Worm (Caenorhabditis elegans) whole organism, early embryonic: ENCODE results near the gene F49F1.14.

Experiments used
- ama-1 ChIP-seq: fragments of 150-350 bp; optimal IDR thresholded peaks from 2 replicates; lab custom pipeline; 2014
- ceh-13 ChIP-seq: fragments of 200-800 bp; sonication (Bioruptor generic); optimal IDR thresholded peaks from 2 replicates; lab custom pipeline; 2018; ENCODE audit warnings: mild to moderate bottlenecking, missing genetic modification characterization, missing compliant biosample characterization
- ceh-36 ChIP-seq: sonication (generic microtip); optimal IDR thresholded peaks from 2 replicates; lab custom pipeline; 2016; ENCODE audit warnings: missing genetic modification characterization, inconsistent platforms, missing compliant biosample characterization
- flt-1 ChIP-seq: fragments of 200-800 bp; sonication (Bioruptor generic); IDR thresholded peaks from 2 replicates; pipeline ENCODE4 v1.3.6; 2022; ENCODE audit warnings: missing genetic modification characterization, missing compliant biosample characterization
- hmg-4 ChIP-seq: fragments of 200-800 bp; sonication (Bioruptor generic); optimal IDR thresholded peaks from 2 replicates; lab custom pipeline; 2018; ENCODE audit warnings: mild to moderate bottlenecking, missing genetic modification characterization, missing compliant biosample characterization
- pes-1 ChIP-seq: fragments of 200-800 bp; sonication (Bioruptor generic); IDR thresholded peaks from 2 replicates; pipeline ENCODE4 v1.3.6; 2022; ENCODE audit warnings: missing genetic modification reagents, missing genetic modification characterization, missing compliant biosample characterization
- tbx-11 ChIP-seq: fragments of 200-800 bp; sonication (Bioruptor generic); IDR thresholded peaks from 2 replicates; pipeline ENCODE4 v1.3.6; 2022; ENCODE audit warnings: missing genetic modification characterization, missing compliant biosample characterization
- tra-4 ChIP-seq: sonication (generic microtip); optimal IDR thresholded peaks from 2 replicates; lab custom pipeline; 2017; ENCODE audit warnings: missing genetic modification characterization, missing compliant biosample characterization

DNA sequence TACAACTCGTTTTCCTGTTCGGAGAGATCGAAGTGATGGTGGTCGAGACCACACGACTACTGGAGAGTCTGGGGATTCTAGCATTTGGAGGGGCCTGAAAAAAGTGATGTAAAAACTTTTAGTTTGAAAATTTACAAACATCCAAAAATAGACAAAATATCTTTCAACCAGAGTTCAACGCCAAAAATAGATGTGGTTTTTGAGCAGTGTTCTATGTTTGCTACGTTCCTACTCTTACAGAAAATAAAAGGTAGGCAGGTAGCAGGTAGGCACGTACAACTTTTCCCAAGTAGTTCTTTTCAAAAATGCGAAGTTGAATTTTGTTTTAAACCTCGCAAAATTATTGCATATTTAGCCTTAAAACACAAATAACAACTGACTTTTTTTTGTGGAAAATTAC lies at the start of gene F49F1.14:
- TF ChIP-seq ceh-36 (tag; lab: Kevin White, UChicago) (no peak), tbx-11 (GFP tag; lab: Robert Waterston, UW) (no peak), ceh-13 (no peak), flt-1 (GFP tag; lab: Robert Waterston, UW) (no peak), hmg-4 (no peak), ama-1 (lab: Kevin White, UChicago) (no peak), tra-4 (tag; lab: Kevin White, UChicago) (no peak), pes-1 (GFP tag; lab: Robert Waterston, UW) (no peak)
